Worm (Caenorhabditis elegans) whole organism, early embryonic: Measurements from ENCODE around the gene VF13D12L.3.

Source experiments
- B0310.2 ChIP-seq: sonication (generic microtip); optimal IDR thresholded peaks from 2 replicates; lab custom pipeline; 2016; ENCODE audit warnings: mild to moderate bottlenecking, missing genetic modification characterization, missing compliant biosample characterization
- F13C5.2 ChIP-seq: sonication (generic microtip); optimal IDR thresholded peaks from 2 replicates; lab custom pipeline; 2017; ENCODE audit warnings: mild to moderate bottlenecking, missing genetic modification characterization, inconsistent platforms, missing compliant biosample characterization
- aly-1 ChIP-seq: sonication (generic microtip); optimal IDR thresholded peaks from 2 replicates; lab custom pipeline; 2016; ENCODE audit warnings: missing genetic modification characterization, missing compliant biosample characterization
- ama-1 ChIP-seq: fragments of 150-350 bp; optimal IDR thresholded peaks from 2 replicates; lab custom pipeline; 2014
- ceh-13 ChIP-seq: fragments of 200-800 bp; sonication (Bioruptor generic); optimal IDR thresholded peaks from 2 replicates; lab custom pipeline; 2018; ENCODE audit warnings: mild to moderate bottlenecking, missing genetic modification characterization, missing compliant biosample characterization
- ceh-36 ChIP-seq: sonication (generic microtip); optimal IDR thresholded peaks from 2 replicates; lab custom pipeline; 2016; ENCODE audit warnings: missing genetic modification characterization, inconsistent platforms, missing compliant biosample characterization
- ets-7 ChIP-seq: sonication (generic microtip); optimal IDR thresholded peaks from 2 replicates; lab custom pipeline; 2016; ENCODE audit warnings: missing genotype, missing genetic modification characterization, missing compliant biosample characterization
- flt-1 ChIP-seq: fragments of 200-800 bp; sonication (Bioruptor generic); IDR thresholded peaks from 2 replicates; pipeline ENCODE4 v1.3.6; 2022; ENCODE audit warnings: missing genetic modification characterization, missing compliant biosample characterization
- hmbx-1 ChIP-seq: sonication (generic microtip); optimal IDR thresholded peaks from 2 replicates; lab custom pipeline; 2016; ENCODE audit warnings: mild to moderate bottlenecking, missing genetic modification characterization, missing compliant biosample characterization
- hmg-4 ChIP-seq: fragments of 200-800 bp; sonication (Bioruptor generic); optimal IDR thresholded peaks from 2 replicates; lab custom pipeline; 2018; ENCODE audit warnings: mild to moderate bottlenecking, missing genetic modification characterization, missing compliant biosample characterization
- hnd-1 ChIP-seq: sonication (generic microtip); optimal IDR thresholded peaks from 2 replicates; lab custom pipeline; 2016; ENCODE audit warnings: missing genetic modification characterization, missing compliant biosample characterization
- pes-1 ChIP-seq: fragments of 200-800 bp; sonication (Bioruptor generic); IDR thresholded peaks from 2 replicates; pipeline ENCODE4 v1.3.6; 2022; ENCODE audit warnings: missing genetic modification reagents, missing genetic modification characterization, missing compliant biosample characterization
- scrt-1 ChIP-seq: fragments of 200-800 bp; sonication (Bioruptor generic); IDR thresholded peaks from 2 replicates; pipeline ENCODE4 v1.3.6; 2022; ENCODE audit warnings: missing genetic modification characterization, missing compliant biosample characterization
- sea-1 ChIP-seq: fragments of 200-800 bp; sonication (Bioruptor generic); conservative IDR thresholded peaks from 2 replicates; pipeline ENCODE4 v1.3.6; 2022; ENCODE audit warnings: missing genetic modification characterization, missing compliant biosample characterization
- tbx-11 ChIP-seq: fragments of 200-800 bp; sonication (Bioruptor generic); IDR thresholded peaks from 2 replicates; pipeline ENCODE4 v1.3.6; 2022; ENCODE audit warnings: missing genetic modification characterization, missing compliant biosample characterization
- tbx-37 ChIP-seq: fragments of 200-800 bp; sonication (Bioruptor generic); conservative IDR thresholded peaks from 2 replicates; pipeline ENCODE4 v1.3.6; 2022; ENCODE audit warnings: missing genetic modification reagents, missing genetic modification characterization, missing compliant biosample characterization
- tra-4 ChIP-seq: sonication (generic microtip); optimal IDR thresholded peaks from 2 replicates; lab custom pipeline; 2017; ENCODE audit warnings: missing genetic modification characterization, missing compliant biosample characterization

VF13D12L.3 gene

DNA sequence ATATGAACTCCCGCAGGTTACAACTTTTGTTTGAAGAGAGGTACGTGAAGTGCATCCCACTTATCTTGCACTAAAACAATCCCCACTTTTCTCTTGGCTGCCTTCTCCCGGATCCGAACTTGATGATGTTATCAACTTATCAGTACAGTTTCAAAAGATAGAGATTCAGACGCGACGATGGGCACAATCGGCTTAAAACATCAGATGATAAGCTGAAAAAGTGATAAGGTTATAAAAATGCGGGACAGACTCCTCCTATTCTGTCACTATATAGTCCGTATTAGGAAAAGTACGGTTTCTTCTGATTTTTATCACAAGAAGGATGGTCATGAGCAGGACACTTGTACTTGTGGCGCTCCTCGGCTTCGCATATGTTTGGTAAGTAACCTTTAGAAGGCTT, 33.4 kb downstream of the VF13D12L.3 start, which contains the start of gene ctsa-1.2:
Gene ctsa-1.2 (plus strand): TSS at position 160 of the 400 bp plus-strand sequence.
- TF ChIP-seq ama-1 (no peak), B0310.2 (tag; lab: Kevin White, UChicago) (no peak), sea-1 (GFP tag; lab: Robert Waterston, UW) (no peak)

- TF ChIP-seq hnd-1 (tag; lab: Kevin White, UChicago) (no peak), tra-4 (tag; lab: Kevin White, UChicago) (no peak), hmbx-1 (tag; lab: Kevin White, UChicago) (no peak), F13C5.2 (no peak), ceh-13 (GFP tag; lab: Kevin White, UChicago) (no peak), ama-1 (no peak), tbx-11 (GFP tag; lab: Robert Waterston, UW) (no peak), ets-7 (tag; lab: Kevin White, UChicago) (no peak), ceh-36 (tag; lab: Kevin White, UChicago) (no peak), sea-1 (GFP tag; lab: Robert Waterston, UW) (no peak), pes-1 (GFP tag; lab: Robert Waterston, UW) (no peak)
Observed at ce11 chrII:11742320-11742719, 36.5 kb downstream of the VF13D12L.3 start.

- TF ChIP-seq tbx-11 (GFP tag; lab: Robert Waterston, UW): no peak
- TF ChIP-seq hmbx-1 (tag; lab: Kevin White, UChicago): no peak
- peak; percentile 75 for TF ChIP-seq hmg-4 (GFP tag; lab: Kevin White, UChicago)
- peak; percentile 19 for TF ChIP-seq B0310.2 (tag; lab: Kevin White, UChicago)
- TF ChIP-seq ceh-13 (GFP tag; lab: Kevin White, UChicago): no peak
- TF ChIP-seq scrt-1 (GFP tag; lab: Robert Waterston, UW): peak; percentile 32; the same call in 1 of the 2 replicates
- 0 out of 2 replicates have a peak, but pooled peaks have one; percentile 16 for TF ChIP-seq flt-1
- no peak for TF ChIP-seq ceh-36 (tag; lab: Kevin White, UChicago)
- TF ChIP-seq sea-1 (GFP tag; lab: Robert Waterston, UW): no peak
- no peak for TF ChIP-seq hnd-1 (tag; lab: Kevin White, UChicago)
- no peak for TF ChIP-seq ama-1
- TF ChIP-seq tra-4 (tag; lab: Kevin White, UChicago): no peak
- peak; percentile 33; the same call in 1 of the 2 replicates for TF ChIP-seq pes-1 (GFP tag; lab: Robert Waterston, UW)
- peak; percentile 52 for TF ChIP-seq aly-1 (tag; lab: Kevin White, UChicago)
- peak; percentile 72 for TF ChIP-seq F13C5.2
- TF ChIP-seq tbx-37 (GFP tag; lab: Robert Waterston, UW): no peak
- TF ChIP-seq ets-7 (tag; lab: Kevin White, UChicago): no peak
Observed at ce11 chrII:11746782-11747288, 41.0 kb downstream of the VF13D12L.3 start.

DNA sequence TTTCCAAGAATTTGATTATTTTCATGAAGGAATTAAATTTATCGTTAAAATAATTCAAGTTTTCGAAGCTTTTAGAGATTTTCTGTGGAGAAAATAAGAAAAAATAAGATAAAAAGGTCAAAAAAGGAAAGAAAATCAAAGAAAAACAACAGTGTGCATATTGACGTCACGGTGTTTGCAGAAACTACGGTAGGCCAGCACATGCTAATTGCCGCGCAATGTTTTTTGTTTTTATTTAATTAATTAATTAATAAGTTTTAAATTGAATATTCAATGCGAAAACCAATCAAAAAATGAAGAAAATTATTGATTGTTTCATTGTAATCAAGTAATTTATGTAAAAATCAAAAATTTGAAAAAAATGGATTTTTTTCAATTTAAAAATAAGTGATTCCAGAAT, 42.1 kb downstream of the VF13D12L.3 start:
- TF ChIP-seq tbx-11 (GFP tag; lab: Robert Waterston, UW) (no peak), tra-4 (tag; lab: Kevin White, UChicago) (no peak), ama-1 (no peak), sea-1 (GFP tag; lab: Robert Waterston, UW) (no peak), hmg-4 (GFP tag; lab: Kevin White, UChicago) (no peak), flt-1 (no peak), hnd-1 (tag; lab: Kevin White, UChicago) (no peak), tbx-37 (GFP tag; lab: Robert Waterston, UW) (no peak), B0310.2 (tag; lab: Kevin White, UChicago) (no peak), scrt-1 (GFP tag; lab: Robert Waterston, UW) (no peak), hmbx-1 (tag; lab: Kevin White, UChicago) (no peak), ets-7 (tag; lab: Kevin White, UChicago) (no peak), aly-1 (tag; lab: Kevin White, UChicago) (no peak), ceh-36 (tag; lab: Kevin White, UChicago) (no peak), ceh-13 (GFP tag; lab: Kevin White, UChicago) (no peak), pes-1 (GFP tag; lab: Robert Waterston, UW) (no peak), F13C5.2 (no peak)

DNA sequence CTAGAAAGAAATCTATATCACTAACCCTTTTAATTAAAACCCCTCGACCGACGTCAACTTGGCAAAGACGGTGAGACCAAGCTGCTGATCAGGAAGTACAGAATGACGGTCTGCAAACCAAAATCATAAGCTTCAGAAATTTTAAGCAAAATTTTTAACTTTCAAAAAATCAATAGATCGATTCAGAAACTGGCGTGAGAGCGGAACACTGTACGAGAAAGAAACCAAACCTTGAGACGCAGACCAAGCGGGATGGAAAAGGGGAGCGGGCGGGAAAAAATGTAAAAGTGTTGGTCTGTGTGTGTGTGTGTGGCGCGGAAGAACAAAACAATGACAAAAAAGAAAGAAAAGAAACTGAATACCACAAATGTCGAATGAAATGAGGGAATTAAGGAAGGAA, 42.7 kb downstream of the VF13D12L.3 start, which contains the start of the genes F44E5.17 and gpb-1:
Gene F44E5.17 (minus strand): TSS at position 101 of the 400 bp plus-strand sequence.
Gene gpb-1 (minus strand): TSS at position 118 of the 400 bp plus-strand sequence.
- TF ChIP-seq tbx-11 (GFP tag; lab: Robert Waterston, UW) (no peak), hmg-4 (GFP tag; lab: Kevin White, UChicago) (no peak), ceh-36 (tag; lab: Kevin White, UChicago) (no peak), pes-1 (GFP tag; lab: Robert Waterston, UW) (no peak), ceh-13 (GFP tag; lab: Kevin White, UChicago) (no peak), tra-4 (tag; lab: Kevin White, UChicago) (no peak), flt-1 (no peak), scrt-1 (GFP tag; lab: Robert Waterston, UW) (no peak), aly-1 (tag; lab: Kevin White, UChicago) (no peak), sea-1 (GFP tag; lab: Robert Waterston, UW) (no peak), tbx-37 (GFP tag; lab: Robert Waterston, UW) (no peak), ets-7 (tag; lab: Kevin White, UChicago) (no peak), F13C5.2 (no peak), hmbx-1 (tag; lab: Kevin White, UChicago) (no peak), B0310.2 (tag; lab: Kevin White, UChicago) (no peak), ama-1 (no peak), hnd-1 (tag; lab: Kevin White, UChicago) (no peak)

DNA sequence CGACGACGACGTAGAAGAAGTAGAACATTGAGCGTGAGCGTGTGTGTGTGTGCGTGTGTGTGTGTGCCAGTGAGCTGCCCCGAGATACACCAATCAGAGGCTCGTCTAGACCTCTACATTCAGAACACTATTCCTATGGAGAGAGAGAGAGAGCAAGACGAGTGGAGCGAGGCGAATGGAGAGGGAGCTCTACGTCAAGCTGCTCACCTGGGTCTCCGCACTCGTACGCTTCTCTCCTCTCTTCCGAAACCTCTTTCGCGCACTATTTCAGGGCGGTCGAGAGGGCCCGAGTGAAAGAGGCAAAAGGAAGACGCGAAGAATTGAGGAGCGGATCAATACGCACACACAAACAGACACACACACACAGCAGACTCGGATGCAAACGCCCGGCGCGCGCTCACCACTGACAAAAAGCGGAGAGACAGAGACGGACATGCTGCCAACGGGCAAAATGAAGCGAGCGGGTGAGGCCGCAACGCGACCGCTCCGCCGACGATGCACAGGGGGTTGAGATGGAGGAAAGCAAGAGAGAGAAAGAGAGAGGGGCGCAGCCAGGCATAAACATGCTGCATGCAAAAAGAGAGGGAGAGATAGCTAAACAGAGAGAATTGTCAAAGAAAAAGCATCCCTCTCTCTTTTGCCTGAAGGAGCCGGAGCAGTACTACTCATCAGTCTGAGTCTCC, 43.8 kb downstream of the VF13D12L.3 start:
- no peak for TF ChIP-seq ceh-13 (GFP tag; lab: Kevin White, UChicago)
- 0 out of 2 replicates have a peak, but pooled peaks have one; percentile 43 for TF ChIP-seq flt-1
- TF ChIP-seq ceh-36 (tag; lab: Kevin White, UChicago): no peak
- TF ChIP-seq pes-1 (GFP tag; lab: Robert Waterston, UW): peak; percentile 40; the same call in 1 of the 2 replicates
- TF ChIP-seq sea-1 (GFP tag; lab: Robert Waterston, UW): 0 out of 2 replicates have a peak, but pooled peaks have one; percentile 50
- peak; percentile 93 for TF ChIP-seq hmg-4 (GFP tag; lab: Kevin White, UChicago)
- TF ChIP-seq aly-1 (tag; lab: Kevin White, UChicago): peak; percentile 55
- TF ChIP-seq F13C5.2: peak; percentile 90
- TF ChIP-seq hnd-1 (tag; lab: Kevin White, UChicago): no peak
- TF ChIP-seq tra-4 (tag; lab: Kevin White, UChicago): no peak
- peak; percentile 32 for TF ChIP-seq B0310.2 (tag; lab: Kevin White, UChicago)
- 0 out of 2 replicates have a peak, but pooled peaks have one; percentile 53 for TF ChIP-seq tbx-11 (GFP tag; lab: Robert Waterston, UW)
- TF ChIP-seq ama-1: no peak
- TF ChIP-seq tbx-37 (GFP tag; lab: Robert Waterston, UW): no peak
- TF ChIP-seq ets-7 (tag; lab: Kevin White, UChicago): peak; percentile 35
- 0 out of 2 replicates have a peak, but pooled peaks have one; percentile 51 for TF ChIP-seq scrt-1 (GFP tag; lab: Robert Waterston, UW)
- no peak for TF ChIP-seq hmbx-1 (tag; lab: Kevin White, UChicago)
